Fruit fly (Drosophila melanogaster): ENCODE results near the gene Indy.

dm6 chr3L:18872440-18872839 is 26.4 kb upstream of the Indy start, which contains the start of the genes Rad9 and Uggt:
- TF ChIP-seq toe (GFP tag; optimal IDR thresholded peaks at IDR 0.05), result no peak
- TF ChIP-seq kay (GFP tag; ENCODE audit: borderline replicate concordance), result no peak
- no peak for TF ChIP-seq ovo (GFP tag; optimal IDR thresholded peaks at IDR 0.05)
- TF ChIP-seq CG1620 (GFP tag; optimal IDR thresholded peaks at IDR 0.05), result no peak
- no peak for TF ChIP-seq cic (GFP tag; optimal IDR thresholded peaks at IDR 0.05)
- TF ChIP-seq bab1 (GFP tag; optimal IDR thresholded peaks at IDR 0.05), result peak; percentile 30
- no peak for TF ChIP-seq Clk (GFP tag; optimal IDR thresholded peaks at IDR 0.05)
- TF ChIP-seq CG5204 (GFP tag; optimal IDR thresholded peaks at IDR 0.05), result no peak
- TF ChIP-seq CG11617 (GFP tag; optimal IDR thresholded peaks at IDR 0.05), result peak; percentile 37
- TF ChIP-seq CG33017 (tag; optimal IDR thresholded peaks at IDR 0.05), result peak; percentile 13
- no peak for TF ChIP-seq CG12768 (GFP tag; optimal IDR thresholded peaks at IDR 0.05)
- TF ChIP-seq pad (GFP tag; optimal IDR thresholded peaks at IDR 0.05), result no peak
